Worm (Caenorhabditis elegans): Measurements from ENCODE around the gene F09F9.3.

ce11 chrX:4072501-4072900, 48.3 kb downstream of the F09F9.3 start:
- TF ChIP-seq pha-4 (tag; optimal IDR thresholded peaks at IDR 0.05) (no peak), hlh-12 (tag; optimal IDR thresholded peaks at IDR 0.05) (no peak), attf-6 (GFP tag; IDR thresholded peaks at IDR 0.05) (no peak), let-526 (GFP tag; IDR thresholded peaks at IDR 0.05) (no peak), B0035.1 (tag; optimal IDR thresholded peaks at IDR 0.05) (no peak), lir-1 (GFP tag; conservative IDR thresholded peaks at IDR 0.05) (no peak), aptf-3 (GFP tag; IDR thresholded peaks at IDR 0.05) (no peak), ceh-58 (GFP tag; IDR thresholded peaks at IDR 0.05) (no peak), C06A6.2 (GFP tag; conservative IDR thresholded peaks at IDR 0.05) (no peak)
